Worm (Caenorhabditis elegans) whole organism, mixed stage, embryonic: ENCODE data around the gene clc-33.

ENCODE experiments used
- elt-1 ChIP-seq: sonication (generic microtip); optimal IDR thresholded peaks from 2 replicates; lab custom pipeline; 2017; ENCODE audit warnings: missing genetic modification characterization, mild to moderate bottlenecking, missing compliant biosample characterization, antibody characterized with exemption, moderate library complexity, borderline replicate concordance; ENCODE audit not compliant: insufficient read depth
- lsy-2 ChIP-seq: fragments of 150-350 bp; optimal IDR thresholded peaks from 2 replicates; lab custom pipeline; 2014; ENCODE audit warnings: missing biosample characterization, missing genetic modification characterization

ce11 chrII:797445-797844, 42.8 kb upstream of the clc-33 start:
- TF ChIP-seq lsy-2 (tag; lab: Kevin White, UChicago) = no peak
- no peak for TF ChIP-seq elt-1
